Fruit fly (Drosophila melanogaster): ENCODE measurements around the gene Pkg21D.

The Pkg21D gene

dm6 chr2L:817850-818249 lies 27.3 kb upstream of the Pkg21D start, which contains the start of gene CG15880:
Gene CG15880, minus strand, starts transcription at chr2L:817950.
- TF ChIP-seq CG34367 (tag; optimal IDR thresholded peaks at IDR 0.05) (no peak), Ets98B (GFP tag; IDR thresholded peaks at IDR 0.05) (no peak), CG14655 (GFP tag; optimal IDR thresholded peaks at IDR 0.05) (no peak), Pif1B (GFP tag; optimal IDR thresholded peaks at IDR 0.05) (no peak), CG15710 (tag; optimal IDR thresholded peaks at IDR 0.05) (no peak), Pif1A (GFP tag; optimal IDR thresholded peaks at IDR 0.05) (no peak), EcR (GFP tag; optimal IDR thresholded peaks at IDR 0.05) (no peak)

- TF ChIP-seq CG13204 (GFP tag; optimal IDR thresholded peaks at IDR 0.05) (no peak), Snoo (tag; optimal IDR thresholded peaks at IDR 0.05) (no peak), CG8159 (tag; optimal IDR thresholded peaks at IDR 0.05) (no peak), CG10348 (GFP tag; IDR thresholded peaks at IDR 0.05) (no peak), gl (tag; optimal IDR thresholded peaks at IDR 0.05) (peak; percentile 2), Pif1A (GFP tag; optimal IDR thresholded peaks at IDR 0.05) (no peak)
Measured at dm6 chr2L:815785-816389, 25.3 kb upstream of the Pkg21D start, which contains the start of the genes Saf6 and Pex12. Gene Saf6, minus strand, starts transcription at chr2L:815950. Gene Pex12, plus strand, starts transcription at chr2L:815993.

- TF ChIP-seq Ets98B (GFP tag; IDR thresholded peaks at IDR 0.05), result no peak
Measured at dm6 chr2L:811405-811804, 20.8 kb upstream of the Pkg21D start, which contains the start of gene Dbp21E2. Gene Dbp21E2, plus strand, starts transcription at chr2L:811584.

dm6 chr2L:810277-810676 lies 19.7 kb upstream of the Pkg21D start, which contains the start of gene Nnf1b:
Gene Nnf1b, plus strand, starts transcription at chr2L:810577.
- TF ChIP-seq CG14655 (GFP tag; optimal IDR thresholded peaks at IDR 0.05), result no peak
- no peak for TF ChIP-seq CG12605 (GFP tag; IDR thresholded peaks at IDR 0.05)

dm6 chr2L:789966-790365 lies 632 bp downstream of the Pkg21D start:
- TF ChIP-seq CG8159 (tag; optimal IDR thresholded peaks at IDR 0.05), result no peak
- TF ChIP-seq gl (tag; optimal IDR thresholded peaks at IDR 0.05), result no peak

dm6 chr2L:784036-784435 lies 6.6 kb downstream of the Pkg21D start, which contains the start of gene CG3544:
Gene CG3544, plus strand, starts transcription at chr2L:784336.
- TF ChIP-seq CG10348 (GFP tag; IDR thresholded peaks at IDR 0.05) (no peak), CG9948 (tag; optimal IDR thresholded peaks at IDR 0.05) (no peak), rn (GFP tag; IDR thresholded peaks at IDR 0.05) (no peak), CG8159 (tag; optimal IDR thresholded peaks at IDR 0.05) (no peak), CG14655 (GFP tag; optimal IDR thresholded peaks at IDR 0.05) (no peak), CG8301 (tag; optimal IDR thresholded peaks at IDR 0.05) (no peak)

- TF ChIP-seq Pif1B (GFP tag; optimal IDR thresholded peaks at IDR 0.05) (no peak), CG34367 (tag; optimal IDR thresholded peaks at IDR 0.05) (no peak)
Measured at dm6 chr2L:780851-781250, 9.7 kb downstream of the Pkg21D start.

- TF ChIP-seq D1 (tag; optimal IDR thresholded peaks at IDR 0.05) (no peak), CG10348 (GFP tag; IDR thresholded peaks at IDR 0.05) (no peak), CG4496 (GFP tag; IDR thresholded peaks at IDR 0.05) (no peak), CG17806 (tag; optimal IDR thresholded peaks at IDR 0.05) (no peak), Pif1B (GFP tag; optimal IDR thresholded peaks at IDR 0.05) (no peak), CG15710 (tag; optimal IDR thresholded peaks at IDR 0.05) (no peak), Snoo (tag; optimal IDR thresholded peaks at IDR 0.05) (no peak), fd96Ca (GFP tag; IDR thresholded peaks at IDR 0.05) (no peak)
Measured at dm6 chr2L:780182-780581, 10.4 kb downstream of the Pkg21D start, which contains the start of gene Gr21a. Gene Gr21a, plus strand, starts transcription at chr2L:780482.

- TF ChIP-seq CG15710 (tag; optimal IDR thresholded peaks at IDR 0.05) (no peak), Snoo (tag; optimal IDR thresholded peaks at IDR 0.05) (no peak)
Measured at dm6 chr2L:779123-779584, 11.4 kb downstream of the Pkg21D start, which contains the start of gene CG13947. Gene CG13947, plus strand, starts transcription at chr2L:779173.

Measured in whole organism, pupa.